Fruit fly (Drosophila melanogaster) whole organism, wandering third instar larva: ENCODE measurements around the gene Atg5.

Experiments used
- Abd-B ChIP-seq: fragments of >200 bp; optimal IDR thresholded peaks from 2 replicates; lab custom pipeline; 2017; ENCODE audit warnings: missing biosample characterization, missing genetic modification characterization
- CG32264 ChIP-seq: fragments of 200-800 bp; sonication (Bioruptor generic); optimal IDR thresholded peaks from 2 replicates; lab custom pipeline; 2016; ENCODE audit warnings: missing biosample characterization, missing genetic modification characterization
- CG9705 ChIP-seq: fragments of 200-800 bp; sonication (Bioruptor generic); optimal IDR thresholded peaks from 2 replicates; lab custom pipeline; 2018; ENCODE audit warnings: missing biosample characterization, mild to moderate bottlenecking, missing genetic modification characterization
- CrebA ChIP-seq: fragments of 200-800 bp; sonication (Bioruptor generic); optimal IDR thresholded peaks from 2 replicates; lab custom pipeline; 2016; ENCODE audit warnings: missing biosample characterization, mild to moderate bottlenecking, missing genetic modification characterization, borderline replicate concordance
- Dfd ChIP-seq: fragments of >200 bp; optimal IDR thresholded peaks from 2 replicates; lab custom pipeline; 2017; ENCODE audit warnings: missing biosample characterization, missing genetic modification characterization
- Dif ChIP-seq: fragments of 200-275, 200-300 bp; sonication (Bioruptor generic); optimal IDR thresholded peaks from 2 replicates; lab custom pipeline; 2018; ENCODE audit warnings: missing biosample characterization, missing genetic modification characterization; ENCODE audit not compliant: partially characterized antibody
- Hnf4 ChIP-seq: fragments of 200-800 bp; sonication (Bioruptor generic); optimal IDR thresholded peaks from 2 replicates; lab custom pipeline; 2016; ENCODE audit warnings: missing biosample characterization, mild to moderate bottlenecking, missing genetic modification characterization
- Hr83 ChIP-seq: fragments of 200-300 bp; sonication (Bioruptor generic); optimal IDR thresholded peaks from 2 replicates; lab custom pipeline; 2016; ENCODE audit warnings: missing biosample characterization, mild to moderate bottlenecking, missing genetic modification characterization, moderate library complexity; ENCODE audit not compliant: poor library complexity, severe bottlenecking
- Jra ChIP-seq: sonication (Bioruptor generic); optimal IDR thresholded peaks from 2 replicates; lab custom pipeline; 2016; ENCODE audit warnings: missing biosample characterization, missing genetic modification characterization
- Mio ChIP-seq: sonication (Bioruptor generic); optimal IDR thresholded peaks from 2 replicates; lab custom pipeline; 2016; ENCODE audit warnings: missing biosample characterization, missing genetic modification characterization
- Myc ChIP-seq: fragments of >200 bp; optimal IDR thresholded peaks from 2 replicates; lab custom pipeline; 2017
- N ChIP-seq: fragments of >200 bp; optimal IDR thresholded peaks from 2 replicates; lab custom pipeline; 2018; ENCODE audit warnings: missing biosample characterization, missing external identifiers, missing genetic modification characterization
- OdsH ChIP-seq: fragments of 200-800 bp; sonication (Bioruptor generic); optimal IDR thresholded peaks from 2 replicates; lab custom pipeline; 2016; ENCODE audit warnings: missing biosample characterization, mild to moderate bottlenecking, missing genetic modification characterization
- Sp1 ChIP-seq: fragments of 200-800 bp; sonication (Bioruptor generic); optimal IDR thresholded peaks from 3 replicates; lab custom pipeline; 2019; ENCODE audit warnings: missing biosample characterization, mild to moderate bottlenecking, missing genetic modification characterization, moderate library complexity
- Vsx2 ChIP-seq: fragments of 200-300, 225-300 bp; sonication (Bioruptor generic); optimal IDR thresholded peaks from 2 replicates; lab custom pipeline; 2018; ENCODE audit warnings: missing biosample characterization, missing genetic modification characterization; ENCODE audit not compliant: partially characterized antibody
- br ChIP-seq: fragments of 200-800 bp; sonication (Bioruptor generic); optimal IDR thresholded peaks from 2 replicates; lab custom pipeline; 2016; ENCODE audit warnings: missing biosample characterization, missing genetic modification characterization
- brk ChIP-seq: fragments of 200-800 bp; sonication (Bioruptor generic); optimal IDR thresholded peaks from 2 replicates; lab custom pipeline; 2016; ENCODE audit warnings: missing biosample characterization, mild to moderate bottlenecking, missing genetic modification characterization
- dmrt93B ChIP-seq: fragments of 200-800 bp; sonication (Bioruptor generic); optimal IDR thresholded peaks from 2 replicates; lab custom pipeline; 2018; ENCODE audit warnings: missing biosample characterization, mild to moderate bottlenecking, missing genetic modification characterization
- dsf ChIP-seq: sonication (Bioruptor generic); optimal IDR thresholded peaks from 2 replicates; lab custom pipeline; 2016; ENCODE audit warnings: missing biosample characterization, missing genetic modification characterization, borderline replicate concordance
- ey ChIP-seq: fragments of 200-800 bp; sonication (Bioruptor generic); optimal IDR thresholded peaks from 2 replicates; lab custom pipeline; 2016; ENCODE audit warnings: missing biosample characterization, missing genetic modification characterization
- foxo ChIP-seq, 2 experiments: fragments of 200-800 bp; sonication (Bioruptor generic); optimal IDR thresholded peaks; 2 replicates in 1 of 2; 3 replicates in 1 of 2; lab custom pipeline; 2016 to 2017; ENCODE audit warnings: missing biosample characterization in 2 of 2, missing genetic modification characterization in 2 of 2
- fru ChIP-seq: fragments of 200-800 bp; sonication (Bioruptor generic); optimal IDR thresholded peaks from 3 replicates; lab custom pipeline; 2016; ENCODE audit warnings: missing biosample characterization, mild to moderate bottlenecking, missing genetic modification characterization
- h ChIP-seq: fragments of 200-800 bp; sonication (Bioruptor generic); optimal IDR thresholded peaks from 3 replicates; lab custom pipeline; 2016; ENCODE audit warnings: missing biosample characterization, mild to moderate bottlenecking, missing genetic modification characterization
- jim ChIP-seq: fragments of 175-275, 200-325 bp; sonication (Bioruptor generic); optimal IDR thresholded peaks from 2 replicates; lab custom pipeline; 2016; ENCODE audit warnings: missing biosample characterization, mild to moderate bottlenecking, missing genetic modification characterization
- lola ChIP-seq: fragments of >200 bp; optimal IDR thresholded peaks from 2 replicates; lab custom pipeline; 2017; ENCODE audit warnings: missing biosample characterization, missing genetic modification characterization
- pan ChIP-seq: fragments of >200 bp; optimal IDR thresholded peaks from 2 replicates; lab custom pipeline; 2017
- psq ChIP-seq: fragments of 200-800 bp; sonication (Bioruptor generic); optimal IDR thresholded peaks from 3 replicates; lab custom pipeline; 2017; ENCODE audit warnings: missing biosample characterization, mild to moderate bottlenecking, missing genetic modification characterization, moderate library complexity
- rgr ChIP-seq: fragments of 200-800 bp; sonication (Bioruptor generic); optimal IDR thresholded peaks from 3 replicates; lab custom pipeline; 2016; ENCODE audit warnings: missing biosample characterization, mild to moderate bottlenecking, missing genetic modification characterization
- sv ChIP-seq: fragments of 200-800 bp; sonication (Bioruptor generic); optimal IDR thresholded peaks from 3 replicates; lab custom pipeline; 2016; ENCODE audit warnings: missing biosample characterization, missing genetic modification characterization
- tai ChIP-seq: sonication (Bioruptor generic); optimal IDR thresholded peaks from 2 replicates; lab custom pipeline; 2016; ENCODE audit warnings: missing biosample characterization, missing genetic modification characterization
- usp ChIP-seq: fragments of >200 bp; optimal IDR thresholded peaks from 2 replicates; lab custom pipeline; 2017; ENCODE audit warnings: missing biosample characterization, missing genetic modification characterization

Atg5 gene

DNA sequence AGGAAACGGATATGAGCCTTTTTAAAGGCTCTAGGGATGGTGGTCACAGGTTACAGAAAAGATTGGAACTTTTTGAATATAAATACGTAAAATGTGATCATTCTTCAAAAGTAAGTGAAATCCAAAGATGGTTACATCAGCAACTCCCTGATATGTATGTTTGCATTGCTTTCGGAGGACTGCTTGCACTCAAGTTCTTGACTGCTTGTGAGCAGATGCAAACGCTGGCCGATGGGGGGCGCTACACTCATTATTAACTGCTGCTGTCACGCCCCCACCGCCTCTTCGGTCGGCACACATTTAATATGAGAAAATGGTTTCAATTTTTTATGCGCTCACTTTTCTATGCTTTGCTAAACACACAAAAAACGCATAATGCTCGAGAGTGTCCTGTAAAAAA is 26.4 kb upstream of the Atg5 start:
- TF ChIP-seq tai (GFP tag; lab: Kevin White, UChicago), result no peak
- TF ChIP-seq, all 38 proteins: peak for 0

- TF ChIP-seq sv (GFP tag; lab: Kevin White, UChicago) (no peak), Jra (GFP tag; lab: Kevin White, UChicago) (no peak), br (no peak), Mio (GFP tag; lab: Kevin White, UChicago) (no peak), Abd-B (GFP tag; lab: Kevin White, UChicago) (no peak), rgr (GFP tag; lab: Kevin White, UChicago) (no peak), Myc (no peak), psq (GFP tag; lab: Kevin White, UChicago) (no peak), OdsH (GFP tag; lab: Kevin White, UChicago) (no peak), Sp1 (GFP tag; lab: Kevin White, UChicago) (no peak), Dfd (no peak), ey (GFP tag; lab: Kevin White, UChicago) (no peak), fru (GFP tag; lab: Kevin White, UChicago) (no peak), Vsx2 (GFP tag; lab: Kevin White, UChicago) (no peak), CG32264 (GFP tag; lab: Kevin White, UChicago) (no peak), N (no peak), Hr83 (GFP tag; lab: Kevin White, UChicago) (no peak), foxo (GFP tag; optimal IDR thresholded peaks at IDR 0.05; lab: Kevin White, UChicago) (no peak)
Measured at dm6 chrX:7347406-7347805, 23.8 kb upstream of the Atg5 start, which contains the start of gene CG15034. Gene CG15034, minus strand, starts transcription at chrX:7347506.

DNA sequence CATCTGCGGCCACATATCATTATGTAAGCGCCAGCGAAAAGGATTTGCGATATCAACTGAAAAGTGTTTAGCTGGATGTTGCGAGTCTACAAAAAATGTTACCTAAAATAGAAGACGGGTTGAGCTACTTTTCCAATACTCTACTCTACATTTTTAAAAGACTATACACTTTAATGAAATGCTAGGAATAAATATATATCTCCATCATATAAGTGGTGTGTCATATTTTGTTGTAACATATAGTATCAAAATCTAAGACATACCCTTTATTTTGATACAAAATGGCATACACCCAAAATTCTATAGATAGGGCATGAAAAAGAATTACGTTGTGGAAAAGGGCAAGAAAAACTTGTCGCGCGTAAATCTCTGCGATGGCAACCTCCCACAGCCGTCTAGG is 19.4 kb upstream of the Atg5 start:
- TF ChIP-seq rgr (GFP tag; lab: Kevin White, UChicago), result no peak
- no peak for TF ChIP-seq Myc
- no peak for TF ChIP-seq fru (GFP tag; lab: Kevin White, UChicago)
- no peak for TF ChIP-seq Hnf4 (GFP tag; lab: Kevin White, UChicago)
- no peak for TF ChIP-seq pan (lab: Kevin White, UChicago)
- TF ChIP-seq foxo (GFP tag; optimal IDR thresholded peaks at IDR 0.05; lab: Kevin White, UChicago), result no peak
- TF ChIP-seq OdsH (GFP tag; lab: Kevin White, UChicago), result no peak
- no peak for TF ChIP-seq dmrt93B (GFP tag; lab: Kevin White, UChicago)
- no peak for TF ChIP-seq CrebA (GFP tag; lab: Kevin White, UChicago)
- no peak for TF ChIP-seq CG9705 (GFP tag; lab: Kevin White, UChicago)

dm6 chrX:7340667-7341066 is 17.1 kb upstream of the Atg5 start:
- no peak for TF ChIP-seq CG32264 (GFP tag; lab: Kevin White, UChicago)
- peak; percentile 42 for TF ChIP-seq fru (GFP tag; lab: Kevin White, UChicago)
- TF ChIP-seq pan (lab: Kevin White, UChicago), result no peak
- peak; percentile 39 for TF ChIP-seq brk (GFP tag; lab: Kevin White, UChicago)
- TF ChIP-seq, all 38 proteins: peak for 2

dm6 chrX:7339610-7340326 is 16.2 kb upstream of the Atg5 start:
- no peak for TF ChIP-seq br
- TF ChIP-seq ey (GFP tag; lab: Kevin White, UChicago), result no peak
- no peak for TF ChIP-seq usp (GFP tag; lab: Kevin White, UChicago)
- no peak for TF ChIP-seq h
- no peak for TF ChIP-seq Jra (GFP tag; lab: Kevin White, UChicago)
- TF ChIP-seq Sp1 (GFP tag; lab: Kevin White, UChicago), result no peak
- TF ChIP-seq jim (GFP tag; lab: Kevin White, UChicago), result no peak
- no peak for TF ChIP-seq lola
- TF ChIP-seq Myc, result no peak
- no peak for TF ChIP-seq rgr (GFP tag; lab: Kevin White, UChicago)
- TF ChIP-seq Hr83 (GFP tag; lab: Kevin White, UChicago), result no peak
- TF ChIP-seq dmrt93B (GFP tag; lab: Kevin White, UChicago), result no peak
- no peak for TF ChIP-seq Mio (GFP tag; lab: Kevin White, UChicago)
- no peak for TF ChIP-seq sv (GFP tag; lab: Kevin White, UChicago)
- TF ChIP-seq dsf, result no peak
- no peak for TF ChIP-seq Dif (GFP tag; lab: Kevin White, UChicago)
